Worm (Caenorhabditis elegans) whole organism, late embryonic: ENCODE data around the gene F58D12.1.

Experiments
- Y22D7AL.16 ChIP-seq: sonication (generic microtip); optimal IDR thresholded peaks from 2 replicates; lab custom pipeline; 2016; ENCODE audit warnings: missing genetic modification characterization, missing compliant biosample characterization
- ahr-1 ChIP-seq: sonication (generic microtip); optimal IDR thresholded peaks from 2 replicates; lab custom pipeline; 2016; ENCODE audit warnings: missing genetic modification characterization, missing compliant biosample characterization
- ama-1 ChIP-seq: fragments of 150-350 bp; optimal IDR thresholded peaks from 2 replicates; lab custom pipeline; 2014
- ceh-18 ChIP-seq: sonication (generic microtip); optimal IDR thresholded peaks from 2 replicates; lab custom pipeline; 2016; ENCODE audit warnings: missing genetic modification characterization, missing compliant biosample characterization
- dve-1 ChIP-seq: sonication (generic microtip); optimal IDR thresholded peaks from 2 replicates; lab custom pipeline; 2017; ENCODE audit warnings: antibody characterized with exemption, mild to moderate bottlenecking, missing genetic modification characterization, missing compliant biosample characterization
- elt-4 ChIP-seq: sonication (generic microtip); optimal IDR thresholded peaks from 2 replicates; lab custom pipeline; 2016; ENCODE audit warnings: missing genetic modification characterization, missing compliant biosample characterization
- eyg-1 ChIP-seq: sonication (generic microtip); optimal IDR thresholded peaks from 2 replicates; lab custom pipeline; 2016; ENCODE audit warnings: missing genotype, missing genetic modification characterization, missing compliant biosample characterization
- fkh-6 ChIP-seq: sonication (generic microtip); optimal IDR thresholded peaks from 2 replicates; lab custom pipeline; 2016; ENCODE audit warnings: missing genetic modification characterization, missing compliant biosample characterization
- gmeb-2 ChIP-seq: sonication (generic microtip); optimal IDR thresholded peaks from 2 replicates; lab custom pipeline; 2016; ENCODE audit warnings: missing genetic modification characterization, inconsistent platforms, missing compliant biosample characterization
- hlh-30 ChIP-seq: sonication (generic microtip); optimal IDR thresholded peaks from 2 replicates; lab custom pipeline; 2017; ENCODE audit warnings: antibody characterized with exemption, missing genetic modification characterization, missing compliant biosample characterization; ENCODE audit not compliant: insufficient read depth
- hlh-6 ChIP-seq: sonication (generic microtip); optimal IDR thresholded peaks from 2 replicates; lab custom pipeline; 2016; ENCODE audit warnings: missing genotype, missing genetic modification characterization, missing compliant biosample characterization
- hlh-8 ChIP-seq: sonication (generic microtip); optimal IDR thresholded peaks from 2 replicates; lab custom pipeline; 2016; ENCODE audit warnings: missing genotype, missing genetic modification characterization, missing compliant biosample characterization
- lim-6 ChIP-seq: sonication (generic microtip); optimal IDR thresholded peaks from 2 replicates; lab custom pipeline; 2016; ENCODE audit warnings: missing genetic modification characterization, missing compliant biosample characterization
- nhr-11 ChIP-seq: fragments of 150-350 bp; optimal IDR thresholded peaks from 2 replicates; lab custom pipeline; 2014; ENCODE audit warnings: missing biosample characterization, missing genetic modification characterization
- pax-1 ChIP-seq: fragments of 150-350 bp; optimal IDR thresholded peaks from 2 replicates; lab custom pipeline; 2014; ENCODE audit warnings: missing biosample characterization, missing genetic modification characterization
- pha-2 ChIP-seq: sonication (generic microtip); optimal IDR thresholded peaks from 2 replicates; lab custom pipeline; 2017; ENCODE audit warnings: mild to moderate bottlenecking, missing genetic modification characterization, missing compliant biosample characterization
- pha-4 ChIP-seq: fragments of 150-350 bp; optimal IDR thresholded peaks from 2 replicates; lab custom pipeline; 2018; ENCODE audit warnings: missing biosample characterization, missing genetic modification reagents, missing genetic modification characterization
- pqm-1 ChIP-seq: sonication (generic microtip); optimal IDR thresholded peaks from 2 replicates; lab custom pipeline; 2016; ENCODE audit warnings: missing genetic modification characterization, missing compliant biosample characterization
- ref-2 ChIP-seq: sonication (generic microtip); optimal IDR thresholded peaks from 2 replicates; lab custom pipeline; 2016; ENCODE audit warnings: missing genetic modification characterization, missing compliant biosample characterization
- rnt-1 ChIP-seq: sonication (generic microtip); optimal IDR thresholded peaks from 2 replicates; lab custom pipeline; 2016; ENCODE audit warnings: missing genetic modification characterization, missing compliant biosample characterization
- sdc-2 ChIP-seq: sonication (generic microtip); optimal IDR thresholded peaks from 2 replicates; lab custom pipeline; 2016; ENCODE audit warnings: missing genotype, missing genetic modification characterization, missing compliant biosample characterization
- tbx-2 ChIP-seq: sonication (generic microtip); optimal IDR thresholded peaks from 2 replicates; lab custom pipeline; 2016; ENCODE audit warnings: missing genetic modification characterization, missing compliant biosample characterization
- tbx-7 ChIP-seq: sonication (generic microtip); optimal IDR thresholded peaks from 2 replicates; lab custom pipeline; 2016; ENCODE audit warnings: missing genotype, missing genetic modification characterization, missing compliant biosample characterization
- zip-5 ChIP-seq: sonication (generic microtip); optimal IDR thresholded peaks from 2 replicates; lab custom pipeline; 2016; ENCODE audit warnings: missing genetic modification characterization, missing compliant biosample characterization
- ztf-16 ChIP-seq: sonication (generic microtip); optimal IDR thresholded peaks from 2 replicates; lab custom pipeline; 2017; ENCODE audit warnings: missing genetic modification characterization, missing compliant biosample characterization

The F58D12.1 gene

ce11 chrV:14100886-14101285, 51.5 kb downstream of the F58D12.1 start, which contains the start of gene D1086.12:
D1086.12 (plus strand) TSS chrV:14101186.
- no peak for TF ChIP-seq pqm-1 (tag; lab: Kevin White, UChicago)
- no peak for TF ChIP-seq tbx-2
- no peak for TF ChIP-seq pax-1 (tag; lab: Kevin White, UChicago)
- no peak for TF ChIP-seq ahr-1
- TF ChIP-seq nhr-11 (tag; lab: Kevin White, UChicago): no peak
- no peak for TF ChIP-seq rnt-1
- no peak for TF ChIP-seq hlh-6
- no peak for TF ChIP-seq ztf-16 (tag; lab: Kevin White, UChicago)
- no peak for TF ChIP-seq zip-5 (tag; lab: Kevin White, UChicago)

- TF ChIP-seq fkh-6 (tag; lab: Kevin White, UChicago): no peak
- TF ChIP-seq pha-2 (tag; lab: Kevin White, UChicago): no peak
- TF ChIP-seq hlh-8 (tag; lab: Kevin White, UChicago): no peak
- no peak for TF ChIP-seq gmeb-2 (tag; lab: Kevin White, UChicago)
- TF ChIP-seq dve-1 (tag; lab: Kevin White, UChicago): no peak
- TF ChIP-seq lim-6 (tag; lab: Kevin White, UChicago): no peak
- TF ChIP-seq ceh-18 (tag; lab: Kevin White, UChicago): no peak
- no peak for TF ChIP-seq tbx-2
- no peak for TF ChIP-seq hlh-6
- TF ChIP-seq sdc-2 (tag; lab: Kevin White, UChicago): no peak
- no peak for TF ChIP-seq Y22D7AL.16 (tag; lab: Kevin White, UChicago)
- TF ChIP-seq ama-1: no peak
- TF ChIP-seq hlh-30: no peak
- TF ChIP-seq pha-4 (tag; lab: Kevin White, UChicago): no peak
- TF ChIP-seq eyg-1 (tag; lab: Kevin White, UChicago): no peak
- TF ChIP-seq ref-2: no peak
- no peak for TF ChIP-seq tbx-7 (tag; lab: Kevin White, UChicago)
- TF ChIP-seq pqm-1 (tag; lab: Kevin White, UChicago): no peak
- TF ChIP-seq elt-4 (tag; lab: Kevin White, UChicago): no peak
Measured at ce11 chrV:14103970-14104369, 54.6 kb downstream of the F58D12.1 start, which contains the start of gene D1086.9. D1086.9 (plus strand) TSS chrV:14104270.
